Worm (Caenorhabditis elegans): ENCODE data around the gene clec-130.
A peak's percentile ranks its signal among the peaks of the same experiment; 100 is the strongest.

clec-130 gene

DNA sequence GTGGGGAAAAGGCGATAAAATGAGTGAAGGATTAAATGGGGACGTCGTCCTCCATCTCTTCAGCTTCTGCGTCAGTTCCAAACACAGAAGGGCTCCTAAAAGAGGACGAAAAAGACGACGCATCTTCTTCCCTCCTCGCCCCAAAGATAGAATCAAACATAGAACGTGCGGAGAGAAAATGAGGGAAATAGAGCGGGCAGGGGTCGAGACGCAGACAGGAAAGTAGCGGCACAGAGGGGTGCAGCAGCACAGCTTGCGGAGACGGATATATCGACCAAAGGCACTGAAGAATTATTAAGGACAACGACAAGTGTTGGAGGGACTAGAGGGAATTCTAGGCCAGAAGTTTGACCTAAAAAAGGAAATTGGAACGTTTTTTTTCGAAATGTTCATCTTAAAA lies 26.1 kb upstream of the clec-130 start:
- TF ChIP-seq ztf-22 (GFP tag; optimal IDR thresholded peaks at IDR 0.05): no peak
- 0 out of 2 replicates have a peak, but pooled peaks have one; percentile 18 for TF ChIP-seq egrh-3 (GFP tag; IDR thresholded peaks at IDR 0.05)
- TF ChIP-seq unc-62 (GFP tag; optimal IDR thresholded peaks at IDR 0.05): no peak
- TF ChIP-seq tbx-9 (tag; optimal IDR thresholded peaks at IDR 0.05; ENCODE audit: borderline replicate concordance): no peak
- no peak for TF ChIP-seq ztf-28 (GFP tag; IDR thresholded peaks at IDR 0.05)
- TF ChIP-seq mcd-1 (GFP tag; IDR thresholded peaks at IDR 0.05): peak; percentile 54
- TF ChIP-seq ceh-27 (GFP tag; optimal IDR thresholded peaks at IDR 0.05): peak; percentile 37
- TF ChIP-seq zfh-2 (GFP tag; conservative IDR thresholded peaks at IDR 0.05): peak; percentile 84
- TF ChIP-seq hmg-1.2 (GFP tag; IDR thresholded peaks at IDR 0.05): peak; percentile 74; the same call in 1 of the 2 replicates
- TF ChIP-seq F23B12.7 (tag; optimal IDR thresholded peaks at IDR 0.05; ENCODE audit: insufficient read depth): no peak

DNA sequence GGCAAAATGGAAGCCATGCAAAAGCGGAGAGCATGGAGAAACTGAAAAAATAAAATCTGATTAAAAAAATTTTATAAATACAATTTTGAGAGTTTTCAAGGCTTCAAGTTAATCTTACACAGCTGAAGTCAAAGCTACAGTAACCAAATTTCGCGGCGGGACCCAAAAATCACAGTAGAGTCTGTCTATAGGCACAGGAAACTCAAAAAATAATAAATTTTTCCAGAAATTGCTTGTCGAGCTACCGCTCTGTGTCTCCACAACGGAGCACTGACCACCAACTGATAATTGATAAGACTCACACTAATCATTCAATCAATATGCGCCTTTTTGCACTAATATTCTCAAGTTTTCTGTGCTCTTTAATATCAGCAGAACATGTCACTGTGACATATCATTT lies 23.0 kb upstream of the clec-130 start, which contains the start of gene W10G11.19:
Gene W10G11.19, plus strand, starts transcription at position 301 of the 400 bp plus-strand sequence.
- TF ChIP-seq lin-26 (GFP tag; IDR thresholded peaks at IDR 0.05): no peak
- TF ChIP-seq nhr-80 (tag; optimal IDR thresholded peaks at IDR 0.05): peak; percentile 59

ce11 chrII:3553453-3553852 lies 19.9 kb upstream of the clec-130 start, which contains the start of gene dnc-3:
Gene dnc-3 (plus strand): TSS chrII:3553724.
- TF ChIP-seq B0261.1 (tag; optimal IDR thresholded peaks at IDR 0.05): peak; percentile 20
- TF ChIP-seq xnd-1 (tag; optimal IDR thresholded peaks at IDR 0.05): peak; percentile 66
- TF ChIP-seq ama-1 (optimal IDR thresholded peaks at IDR 0.05): no peak
- TF ChIP-seq ama-1 (GFP tag; optimal IDR thresholded peaks at IDR 0.05): no peak
- TF ChIP-seq aptf-3 (GFP tag; IDR thresholded peaks at IDR 0.05): no peak
- no peak for TF ChIP-seq ZK185.1 (tag; optimal IDR thresholded peaks at IDR 0.05; ENCODE audit: poor library complexity, severe bottlenecking)
- no peak for TF ChIP-seq Y56A3A.18 (GFP tag; IDR thresholded peaks at IDR 0.05)
- no peak for TF ChIP-seq ceh-40 (GFP tag; IDR thresholded peaks at IDR 0.05)
- TF ChIP-seq hmg-1.2 (GFP tag; IDR thresholded peaks at IDR 0.05): peak; percentile 23; the same call in 1 of the 2 replicates
- TF ChIP-seq madf-8 (GFP tag; conservative IDR thresholded peaks at IDR 0.05): peak; percentile 53
- TF ChIP-seq lin-35 (GFP tag; optimal IDR thresholded peaks at IDR 0.05): peak in 1 of 3 experiments; percentile 31
- no peak for TF ChIP-seq attf-3 (GFP tag; conservative IDR thresholded peaks at IDR 0.05)
- peak; percentile 64; the same call in 1 of the 2 replicates for TF ChIP-seq B0336.3 (GFP tag; IDR thresholded peaks at IDR 0.05)
- TF ChIP-seq pbrm-1 (GFP tag; IDR thresholded peaks at IDR 0.05): 0 out of 2 replicates have a peak, but pooled peaks have one; percentile 22
- TF ChIP-seq snpc-1.1 (tag; optimal IDR thresholded peaks at IDR 0.05; ENCODE audit: insufficient read depth): no peak
- TF ChIP-seq unc-130 (GFP tag; optimal IDR thresholded peaks at IDR 0.05): no peak
- TF ChIP-seq ceh-79 (tag; optimal IDR thresholded peaks at IDR 0.05): no peak
- TF ChIP-seq lin-26 (GFP tag; IDR thresholded peaks at IDR 0.05): no peak
- TF ChIP-seq nfya-2 (GFP tag; IDR thresholded peaks at IDR 0.05): no peak
- TF ChIP-seq tlf-1 (GFP tag; optimal IDR thresholded peaks at IDR 0.05): no peak
- peak; percentile 61 for TF ChIP-seq mcd-1 (GFP tag; IDR thresholded peaks at IDR 0.05)
- TF ChIP-seq attf-5 (GFP tag; optimal IDR thresholded peaks at IDR 0.05): peak; percentile 45
- peak; percentile 24 for TF ChIP-seq efl-1 (GFP tag; optimal IDR thresholded peaks at IDR 0.05)
- TF ChIP-seq ccch-3 (GFP tag; optimal IDR thresholded peaks at IDR 0.05): no peak
- peak; percentile 50; the same call in 1 of the 2 replicates for TF ChIP-seq F33H1.4 (GFP tag; IDR thresholded peaks at IDR 0.05)
- TF ChIP-seq tbp1 (GFP tag; optimal IDR thresholded peaks at IDR 0.05): peak; percentile 20
- TF ChIP-seq akir-1 (GFP tag; optimal IDR thresholded peaks at IDR 0.05): no peak
- no peak for TF ChIP-seq nhr-179 (tag; optimal IDR thresholded peaks at IDR 0.05)
- peak; percentile 37 for TF ChIP-seq ztf-26 (tag; optimal IDR thresholded peaks at IDR 0.05)
- TF ChIP-seq madf-6 (GFP tag; IDR thresholded peaks at IDR 0.05): peak; percentile 73; the same call in 1 of the 2 replicates
- TF ChIP-seq him-1 (tag; optimal IDR thresholded peaks at IDR 0.05): no peak
- TF ChIP-seq F49E8.2 (tag; optimal IDR thresholded peaks at IDR 0.05; ENCODE audit: insufficient read depth): no peak
- no peak for TF ChIP-seq Y95B8A.8 (GFP tag; IDR thresholded peaks at IDR 0.05)
- 0 out of 2 replicates have a peak, but pooled peaks have one; percentile 20 for TF ChIP-seq cebp-1 (GFP tag; IDR thresholded peaks at IDR 0.05)
- TF ChIP-seq cebp-1 (tag; optimal IDR thresholded peaks at IDR 0.05): peak; percentile 79
- TF ChIP-seq fkh-3 (tag; optimal IDR thresholded peaks at IDR 0.05): no peak

All from whole organism, young adult.